Fruit fly (Drosophila melanogaster) whole organism, prepupa: ENCODE results near the gene Saysd1.

ENCODE experiments used
- CG3032 ChIP-seq: fragments of 200-800 bp; optimal IDR thresholded peaks from 2 replicates; lab custom pipeline; 2019; ENCODE audit warnings: missing biosample characterization, mild to moderate bottlenecking, missing genetic modification characterization, moderate library complexity
- CG31627 ChIP-seq: fragments of 200-800 bp; sonication (Bioruptor generic); optimal IDR thresholded peaks from 3 replicates; lab custom pipeline; 2016; ENCODE audit warnings: missing biosample characterization, missing genetic modification characterization
- CG4318 ChIP-seq: fragments of 200-800 bp; sonication (Bioruptor generic); optimal IDR thresholded peaks from 3 replicates; lab custom pipeline; 2017; ENCODE audit warnings: missing biosample characterization, mild to moderate bottlenecking, missing genetic modification characterization
- CG6163 ChIP-seq: fragments of 200-800 bp; sonication (Bioruptor generic); IDR thresholded peaks from 3 replicates; pipeline ENCODE4 v1.3.6; 2022; ENCODE audit warnings: missing biosample characterization, missing genetic modification characterization
- CG6276 ChIP-seq: fragments of 200-800 bp; sonication (Bioruptor generic); optimal IDR thresholded peaks from 2 replicates; lab custom pipeline; 2017; ENCODE audit warnings: missing biosample characterization, mild to moderate bottlenecking, missing genetic modification characterization
- CG6792 ChIP-seq: fragments of 200-800 bp; sonication (Bioruptor generic); optimal IDR thresholded peaks from 3 replicates; lab custom pipeline; 2016; ENCODE audit warnings: missing biosample characterization, missing genetic modification characterization
- CG6808 ChIP-seq: fragments of 200-800 bp; sonication (Bioruptor generic); optimal IDR thresholded peaks from 3 replicates; lab custom pipeline; 2017; ENCODE audit warnings: missing biosample characterization, missing genetic modification characterization, mild to moderate bottlenecking, moderate library complexity, missing genetic modification reagents
- CG6854 ChIP-seq: fragments of 200-800 bp; sonication (Bioruptor generic); optimal IDR thresholded peaks from 2 replicates; lab custom pipeline; 2017; ENCODE audit warnings: missing biosample characterization, mild to moderate bottlenecking, missing genetic modification characterization
- CG8319 ChIP-seq: fragments of 200-800 bp; sonication (Bioruptor generic); optimal IDR thresholded peaks from 3 replicates; lab custom pipeline; 2016; ENCODE audit warnings: missing biosample characterization, missing genetic modification characterization
- Eip75B ChIP-seq: fragments of 200-800 bp; sonication (Bioruptor generic); optimal IDR thresholded peaks from 3 replicates; lab custom pipeline; 2016; ENCODE audit warnings: missing biosample characterization, missing genetic modification characterization
- Eip78C ChIP-seq: fragments of 200-800 bp; sonication (Bioruptor generic); peaks from one replicate; lab custom pipeline; 2016; ENCODE audit warnings: missing biosample characterization, missing genetic modification characterization
- Eip93F ChIP-seq: fragments of 200-800 bp; sonication (Bioruptor generic); optimal IDR thresholded peaks from 2 replicates; lab custom pipeline; 2016; ENCODE audit warnings: missing biosample characterization, mild to moderate bottlenecking, missing genetic modification characterization
- Hr39 ChIP-seq: fragments of 200-800 bp; sonication (Bioruptor generic); optimal IDR thresholded peaks from 2 replicates; lab custom pipeline; 2016; ENCODE audit warnings: missing biosample characterization, missing genetic modification characterization
- Lpt ChIP-seq: fragments of 200-800 bp; sonication (Bioruptor generic); optimal IDR thresholded peaks from 3 replicates; lab custom pipeline; 2016; ENCODE audit warnings: missing biosample characterization, missing genetic modification characterization
- Met ChIP-seq: fragments of 200-800 bp; sonication (Bioruptor generic); optimal IDR thresholded peaks from 3 replicates; lab custom pipeline; 2016; ENCODE audit warnings: missing biosample characterization, missing genetic modification characterization
- OdsH ChIP-seq: fragments of 200-800 bp; sonication (Bioruptor generic); optimal IDR thresholded peaks from 3 replicates; lab custom pipeline; 2016; ENCODE audit warnings: missing biosample characterization, missing genetic modification characterization
- Smox ChIP-seq: fragments of 200-800 bp; sonication (Bioruptor generic); optimal IDR thresholded peaks from 3 replicates; lab custom pipeline; 2016; ENCODE audit warnings: missing biosample characterization, missing genetic modification characterization
- Sox14 ChIP-seq: fragments of 200-800 bp; sonication (Bioruptor generic); optimal IDR thresholded peaks from 3 replicates; lab custom pipeline; 2016; ENCODE audit warnings: missing biosample characterization, missing genetic modification characterization
- Sox15 ChIP-seq: fragments of 200-800 bp; sonication (Bioruptor generic); optimal IDR thresholded peaks from 3 replicates; lab custom pipeline; 2016; ENCODE audit warnings: missing biosample characterization, missing genetic modification characterization
- achi ChIP-seq: fragments of 200-800 bp; sonication (Bioruptor generic); optimal IDR thresholded peaks from 3 replicates; lab custom pipeline; 2016; ENCODE audit warnings: missing biosample characterization, missing genetic modification characterization
- acj6 ChIP-seq: fragments of 200-800 bp; sonication (Bioruptor generic); optimal IDR thresholded peaks from 3 replicates; lab custom pipeline; 2016; ENCODE audit warnings: missing biosample characterization, missing genetic modification characterization
- cyc ChIP-seq: fragments of 200-800 bp; sonication (Bioruptor generic); optimal IDR thresholded peaks from 3 replicates; lab custom pipeline; 2016; ENCODE audit warnings: missing biosample characterization, missing genetic modification characterization
- dsx ChIP-seq: fragments of 200-800 bp; optimal IDR thresholded peaks from 3 replicates; lab custom pipeline; 2019; ENCODE audit warnings: missing biosample characterization, mild to moderate bottlenecking, missing genetic modification characterization, moderate library complexity; ENCODE audit not compliant: poor library complexity, severe bottlenecking
- fd59A ChIP-seq: fragments of 200-800 bp; sonication (Bioruptor generic); optimal IDR thresholded peaks from 2 replicates; lab custom pipeline; 2017; ENCODE audit warnings: missing biosample characterization, mild to moderate bottlenecking, missing genetic modification characterization, missing genetic modification reagents
- fd85E ChIP-seq: fragments of 200-800 bp; sonication (Bioruptor generic); optimal IDR thresholded peaks from 3 replicates; lab custom pipeline; 2016; ENCODE audit warnings: missing biosample characterization, missing genetic modification characterization
- lz ChIP-seq: fragments of 200-800 bp; sonication (Bioruptor generic); optimal IDR thresholded peaks from 3 replicates; lab custom pipeline; 2016; ENCODE audit warnings: missing biosample characterization, missing genetic modification characterization
- pdm3 ChIP-seq: fragments of 200-800 bp; sonication (Bioruptor generic); optimal IDR thresholded peaks from 3 replicates; lab custom pipeline; 2016; ENCODE audit warnings: missing biosample characterization, missing genetic modification characterization
- salr ChIP-seq, 2 experiments: fragments of 200-800 bp; sonication (Bioruptor generic); optimal IDR thresholded peaks; 3 replicates each; lab custom pipeline; 2016 to 2018; ENCODE audit warnings: missing biosample characterization in 2 of 2, missing genetic modification characterization in 2 of 2, mild to moderate bottlenecking in 1 of 2
- ss ChIP-seq, 2 experiments: fragments of 200-800 bp; sonication (Bioruptor generic); optimal IDR thresholded peaks; 2 replicates in 1 of 2; 3 replicates in 1 of 2; lab custom pipeline; 2017 to 2018; ENCODE audit warnings: mild to moderate bottlenecking in 2 of 2, missing biosample characterization in 2 of 2, missing genetic modification characterization in 2 of 2, moderate library complexity in 1 of 2
- svp ChIP-seq: fragments of 200-800 bp; sonication (Bioruptor generic); peaks from one replicate; lab custom pipeline; 2016; ENCODE audit warnings: missing biosample characterization, missing genetic modification characterization
- topi ChIP-seq: fragments of 200-800 bp; sonication (Bioruptor generic); optimal IDR thresholded peaks from 3 replicates; lab custom pipeline; 2016; ENCODE audit warnings: missing biosample characterization, missing genetic modification characterization

The Saysd1 gene

dm6 chr3R:25199321-25199868, 15.6 kb downstream of the Saysd1 start, which contains the start of gene CG13654:
TSS of gene CG13654 (plus strand) at chr3R:25199818.
- TF ChIP-seq Hr39 (GFP tag; lab: Kevin White, UChicago) (no peak), CG6276 (GFP tag; lab: Kevin White, UChicago) (no peak), svp (GFP tag; lab: Kevin White, UChicago) (no peak), ss (GFP tag; optimal IDR thresholded peaks at IDR 0.05; lab: Kevin White, UChicago) (no peak), fd85E (GFP tag; lab: Kevin White, UChicago) (no peak), CG8319 (GFP tag; lab: Kevin White, UChicago) (no peak), CG4318 (GFP tag; lab: Kevin White, UChicago) (no peak), Eip75B (GFP tag; lab: Kevin White, UChicago) (no peak), Eip93F (GFP tag; lab: Kevin White, UChicago) (no peak), Lpt (GFP tag; lab: Kevin White, UChicago) (no peak)
- TF ChIP-seq, all 60 proteins: peak for 0

- TF ChIP-seq fd59A (GFP tag; lab: Kevin White, UChicago) (no peak), CG6792 (GFP tag; lab: Kevin White, UChicago) (no peak), achi (GFP tag; lab: Kevin White, UChicago) (no peak), pdm3 (no peak), acj6 (GFP tag; lab: Kevin White, UChicago) (no peak), salr (GFP tag; optimal IDR thresholded peaks at IDR 0.05; lab: Kevin White, UChicago) (no peak), dsx (GFP tag; lab: Kevin White, UChicago) (no peak), CG3032 (tag; lab: Kevin White, UChicago) (no peak), topi (no peak), svp (GFP tag; lab: Kevin White, UChicago) (no peak)
Observed at dm6 chr3R:25194723-25195577, 20.0 kb downstream of the Saysd1 start, which contains the start of gene CG13653. TSS of gene CG13653 (plus strand) at chr3R:25195527.

- TF ChIP-seq lz (GFP tag; lab: Kevin White, UChicago): peak; percentile 27
- TF ChIP-seq CG6854: peak; percentile 96
- TF ChIP-seq topi: no peak
- peak; percentile 66; the same call in 2 of the 3 replicates for TF ChIP-seq CG6163
- TF ChIP-seq Eip75B (GFP tag; lab: Kevin White, UChicago): peak; percentile 25
- peak; percentile 3 for TF ChIP-seq Smox (GFP tag; lab: Kevin White, UChicago)
- peak; percentile 54 for TF ChIP-seq Eip78C (GFP tag; lab: Kevin White, UChicago)
- TF ChIP-seq CG3032 (tag; lab: Kevin White, UChicago): peak; percentile 33
- peak; percentile 34 for TF ChIP-seq Hr39 (GFP tag; lab: Kevin White, UChicago)
- TF ChIP-seq CG31627 (GFP tag; lab: Kevin White, UChicago): peak; percentile 15
- peak; percentile 20 for TF ChIP-seq pdm3
- peak; percentile 6 for TF ChIP-seq cyc (GFP tag; lab: Kevin White, UChicago)
- TF ChIP-seq Sox14: no peak
- no peak for TF ChIP-seq CG6808
- peak; percentile 35 for TF ChIP-seq Met (GFP tag; lab: Kevin White, UChicago)
- TF ChIP-seq Sox15: no peak
- TF ChIP-seq OdsH: peak; percentile 22
- TF ChIP-seq, all 60 proteins: peak for 13
Observed at dm6 chr3R:25193726-25194204, 21.2 kb downstream of the Saysd1 start, which contains the start of gene lobo. TSS of gene lobo (minus strand) at chr3R:25193776.

- TF ChIP-seq Eip78C (GFP tag; lab: Kevin White, UChicago) (peak; percentile 23), CG6854 (no peak), fd59A (GFP tag; lab: Kevin White, UChicago) (no peak)
- TF ChIP-seq, all 60 proteins: peak for 1
Observed at dm6 chr3R:25188990-25189389, 26.0 kb downstream of the Saysd1 start.
